Worm (Caenorhabditis elegans) whole organism, L3 larva: ENCODE data around the gene rad-50.

Source experiments
- hmg-11 ChIP-seq: sonication (generic microtip); optimal IDR thresholded peaks from 2 replicates; lab custom pipeline; 2016; ENCODE audit warnings: missing genetic modification characterization, missing compliant biosample characterization
- jun-1 ChIP-seq: fragments of 150-350 bp; optimal IDR thresholded peaks from 2 replicates; lab custom pipeline; 2014; ENCODE audit warnings: missing biosample characterization, missing genetic modification reagents, missing genetic modification characterization

DNA sequence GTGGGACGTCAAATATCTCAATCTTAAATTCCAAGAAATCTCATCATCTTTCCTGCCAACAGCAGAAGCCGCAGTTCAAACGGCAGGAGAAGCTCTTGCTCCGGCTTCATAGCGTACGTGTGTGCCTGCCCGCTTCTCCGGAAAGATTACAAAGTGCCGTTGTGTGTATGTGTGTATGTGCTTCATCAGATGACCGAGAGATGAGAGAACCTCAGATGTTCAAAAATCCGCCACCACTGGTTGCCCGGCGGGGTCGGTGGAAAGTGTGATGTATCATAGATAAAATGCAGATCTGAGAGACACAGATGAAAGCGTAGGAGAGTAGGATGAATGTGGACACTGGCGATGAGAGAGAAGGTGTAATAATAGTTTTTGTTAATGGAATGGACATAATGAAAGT, 12.0 kb upstream of the rad-50 start:
- TF ChIP-seq jun-1 (tag; lab: Kevin White, UChicago) (no peak), hmg-11 (no peak)
